Worm (Caenorhabditis elegans) whole organism, L4 larva: ENCODE data around the gene mrck-1.
A peak's percentile ranks its signal among the peaks of the same experiment; 100 is the strongest.

ENCODE experiments used
- D1046.2 ChIP-seq: fragments of 200-800 bp; sonication (Bioruptor generic); IDR thresholded peaks from 2 replicates; pipeline ENCODE4 v1.3.6; 2022; ENCODE audit warnings: missing genetic modification characterization, missing compliant biosample characterization
- F49E8.2 ChIP-seq: sonication (generic microtip); optimal IDR thresholded peaks from 2 replicates; lab custom pipeline; 2016; ENCODE audit warnings: missing compliant biosample characterization, mild to moderate bottlenecking, missing genetic modification characterization, borderline replicate concordance
- T26A8.4 ChIP-seq: fragments of 200-800 bp; sonication (Bioruptor generic); IDR thresholded peaks from 2 replicates; pipeline ENCODE4 v1.3.6; 2022; ENCODE audit warnings: missing genetic modification characterization, missing compliant biosample characterization
- Y105C5A.15 ChIP-seq: fragments of 200-800 bp; sonication (Bioruptor generic); IDR thresholded peaks from 2 replicates; pipeline ENCODE4 v1.3.6; 2022; ENCODE audit warnings: missing genetic modification characterization, missing compliant biosample characterization
- Y75B8A.6 ChIP-seq: fragments of 200-800 bp; sonication (Bioruptor generic); IDR thresholded peaks from 2 replicates; pipeline ENCODE4 v1.3.6; 2022; ENCODE audit warnings: missing genetic modification reagents, missing genetic modification characterization, missing compliant biosample characterization
- aha-1 ChIP-seq: fragments of 150-350 bp; peaks from one replicate; lab custom pipeline; 2014; ENCODE audit warnings: missing biosample characterization, missing genetic modification characterization
- ama-1 ChIP-seq: fragments of 150-350 bp; optimal IDR thresholded peaks from 2 replicates; lab custom pipeline; 2014; ENCODE audit warnings: inconsistent platforms, mixed read lengths
- attf-4 ChIP-seq: sonication (generic microtip); optimal IDR thresholded peaks from 3 replicates; lab custom pipeline; 2017; ENCODE audit warnings: missing biosample characterization, missing genetic modification characterization
- ceh-20 ChIP-seq: fragments of 200-800 bp; sonication (Bioruptor generic); IDR thresholded peaks from 2 replicates; pipeline ENCODE4 v1.3.6; 2022; ENCODE audit warnings: missing genetic modification reagents, missing genetic modification characterization, missing compliant biosample characterization
- ceh-44 ChIP-seq: fragments of 200-800 bp; sonication (Bioruptor generic); IDR thresholded peaks from 2 replicates; pipeline ENCODE4 v1.3.6; 2022; ENCODE audit warnings: missing genetic modification reagents, missing genetic modification characterization, missing compliant biosample characterization
- ces-1 ChIP-seq: fragments of 150-350 bp; sonication (generic microtip); optimal IDR thresholded peaks from 4 replicates; lab custom pipeline; 2014; ENCODE audit warnings: missing biosample characterization, missing genetic modification reagents, missing genetic modification characterization
- ctbp-1 ChIP-seq: fragments of 200-800 bp; sonication (Bioruptor generic); IDR thresholded peaks from 2 replicates; pipeline ENCODE4 v1.3.6; 2022; ENCODE audit warnings: missing genetic modification reagents, missing genetic modification characterization, missing compliant biosample characterization
- daf-16 ChIP-seq, 3 experiments: sonication (generic microtip); optimal IDR thresholded peaks; 2 replicates each; lab custom pipeline; 2016 to 2017; ENCODE audit warnings: missing genetic modification characterization in 3 of 3, missing genetic modification reagents in 3 of 3, mild to moderate bottlenecking in 2 of 3, missing compliant biosample characterization in 2 of 3, missing biosample characterization in 1 of 3, moderate library complexity in 1 of 3
- dmd-6 ChIP-seq: fragments of 200-800 bp; sonication (Bioruptor generic); IDR thresholded peaks from 2 replicates; pipeline ENCODE4 v1.3.6; 2022; ENCODE audit warnings: missing genetic modification reagents, missing genetic modification characterization, missing compliant biosample characterization
- dmd-8 ChIP-seq: fragments of 200-800 bp; sonication (Bioruptor generic); IDR thresholded peaks from 2 replicates; pipeline ENCODE4 v1.3.6; 2022; ENCODE audit warnings: missing genetic modification characterization, missing compliant biosample characterization
- egl-27 ChIP-seq: sonication (generic microtip); optimal IDR thresholded peaks from 3 replicates; lab custom pipeline; 2017; ENCODE audit warnings: missing biosample characterization, missing genetic modification reagents, missing genetic modification characterization
- hlh-11 ChIP-seq: fragments of 200-800 bp; sonication (Bioruptor generic); optimal IDR thresholded peaks from 2 replicates; lab custom pipeline; 2018; ENCODE audit warnings: mild to moderate bottlenecking, missing genetic modification characterization, missing compliant biosample characterization
- hlh-30 ChIP-seq: sonication (generic microtip); optimal IDR thresholded peaks from 2 replicates; lab custom pipeline; 2017; ENCODE audit warnings: antibody characterized with exemption, mild to moderate bottlenecking, missing genetic modification characterization, missing compliant biosample characterization; ENCODE audit not compliant: insufficient read depth
- jun-1 ChIP-seq: fragments of 150-350 bp; optimal IDR thresholded peaks from 2 replicates; lab custom pipeline; 2014; ENCODE audit warnings: missing biosample characterization, missing genetic modification reagents, missing genetic modification characterization
- lin-13 ChIP-seq: fragments of 150-350 bp; optimal IDR thresholded peaks from 2 replicates; lab custom pipeline; 2014; ENCODE audit warnings: missing biosample characterization, missing genetic modification reagents, missing genetic modification characterization
- lin-38 ChIP-seq: fragments of 200-800 bp; sonication (Bioruptor generic); IDR thresholded peaks from 2 replicates; pipeline ENCODE4 v1.3.6; 2022; ENCODE audit warnings: missing genetic modification reagents, missing genetic modification characterization, missing compliant biosample characterization
- lsy-2 ChIP-seq, 2 experiments: fragments of 150-350 bp in 1 of 2; sonication (generic microtip) in 1 of 2; optimal IDR thresholded peaks; 2 replicates each; lab custom pipeline; 2014 to 2017; ENCODE audit warnings: missing biosample characterization in 2 of 2, missing genetic modification characterization in 2 of 2
- mdt-29 ChIP-seq: fragments of 200-800 bp; sonication (Bioruptor generic); IDR thresholded peaks from 2 replicates; pipeline ENCODE4 v1.3.6; 2022; ENCODE audit warnings: missing genetic modification reagents, missing genetic modification characterization, missing compliant biosample characterization
- mep-1 ChIP-seq: fragments of 150-350 bp; sonication (generic microtip); optimal IDR thresholded peaks from 3 replicates; lab custom pipeline; 2014; ENCODE audit warnings: missing biosample characterization, missing genetic modification characterization
- mxl-3 ChIP-seq: fragments of 200-800 bp; sonication (Bioruptor generic); optimal IDR thresholded peaks from 2 replicates; lab custom pipeline; 2018; ENCODE audit warnings: mild to moderate bottlenecking, missing genetic modification characterization, missing compliant biosample characterization
- nhr-102 ChIP-seq: sonication (generic microtip); optimal IDR thresholded peaks from 2 replicates; lab custom pipeline; 2016; ENCODE audit warnings: mild to moderate bottlenecking, missing genetic modification characterization, moderate library complexity, missing compliant biosample characterization
- nhr-11 ChIP-seq: fragments of 150-350 bp; optimal IDR thresholded peaks from 2 replicates; lab custom pipeline; 2014; ENCODE audit warnings: missing biosample characterization, missing genetic modification characterization
- nhr-48 ChIP-seq: sonication (generic microtip); optimal IDR thresholded peaks from 2 replicates; lab custom pipeline; 2016; ENCODE audit warnings: mild to moderate bottlenecking, missing genetic modification characterization, missing compliant biosample characterization
- nhr-76 ChIP-seq: fragments of 150-350 bp; optimal IDR thresholded peaks from 2 replicates; lab custom pipeline; 2014; ENCODE audit warnings: missing biosample characterization, missing genetic modification characterization
- pqm-1 ChIP-seq: sonication (generic microtip); optimal IDR thresholded peaks from 2 replicates; lab custom pipeline; 2017; ENCODE audit warnings: missing biosample characterization, missing genetic modification characterization
- rbr-2 ChIP-seq: sonication (generic microtip); optimal IDR thresholded peaks from 2 replicates; lab custom pipeline; 2016; ENCODE audit warnings: missing genotype, missing genetic modification characterization, missing compliant biosample characterization
- saeg-2 ChIP-seq: fragments of 200-800 bp; sonication (Bioruptor generic); IDR thresholded peaks from 2 replicates; pipeline ENCODE4 v1.3.6; 2022; ENCODE audit warnings: missing genetic modification reagents, missing genetic modification characterization, missing compliant biosample characterization
- snpc-4 ChIP-seq: fragments of 150-350 bp; optimal IDR thresholded peaks from 2 replicates; lab custom pipeline; 2014; ENCODE audit warnings: missing biosample characterization, missing genetic modification characterization
- spr-1 ChIP-seq: sonication (generic microtip); optimal IDR thresholded peaks from 2 replicates; lab custom pipeline; 2016; ENCODE audit warnings: mild to moderate bottlenecking, missing genetic modification characterization, missing compliant biosample characterization
- spr-3 ChIP-seq: fragments of 200-800 bp; sonication (Bioruptor generic); optimal IDR thresholded peaks from 2 replicates; lab custom pipeline; 2018; ENCODE audit warnings: mild to moderate bottlenecking, missing genetic modification characterization, missing compliant biosample characterization
- unc-130 ChIP-seq: sonication (generic microtip); optimal IDR thresholded peaks from 2 replicates; lab custom pipeline; 2016; ENCODE audit warnings: missing genetic modification reagents, missing genetic modification characterization, missing compliant biosample characterization
- zfp-2 ChIP-seq: sonication (generic microtip); optimal IDR thresholded peaks from 2 replicates; lab custom pipeline; 2016; ENCODE audit warnings: mild to moderate bottlenecking, missing genetic modification characterization, missing compliant biosample characterization
- zfp-3 ChIP-seq: fragments of 200-800 bp; sonication (Bioruptor generic); conservative IDR thresholded peaks from 2 replicates; pipeline ENCODE4 v1.3.6; 2022; ENCODE audit warnings: missing genetic modification reagents, missing genetic modification characterization, missing compliant biosample characterization
- zip-2 ChIP-seq: fragments of 150-350 bp; optimal IDR thresholded peaks from 2 replicates; lab custom pipeline; 2014; ENCODE audit warnings: missing biosample characterization, missing genetic modification characterization

mrck-1 gene

ce11 chrV:6291301-6291700 is 24.2 kb upstream of the mrck-1 start (continued):
- no peak for TF ChIP-seq zfp-3 (GFP tag; lab: Robert Waterston, UW)
- no peak for TF ChIP-seq lin-13
- no peak for TF ChIP-seq mep-1
- TF ChIP-seq lin-38 (GFP tag; lab: Robert Waterston, UW), result no peak
- TF ChIP-seq hlh-11, result no peak
- TF ChIP-seq nhr-11, result no peak
- TF ChIP-seq daf-16 (GFP tag; optimal IDR thresholded peaks at IDR 0.05; lab: Kevin White, UChicago), result no peak
- peak; percentile 65 for TF ChIP-seq daf-16 (tag; optimal IDR thresholded peaks at IDR 0.05; lab: Kevin White, UChicago)
- no peak for TF ChIP-seq nhr-48 (tag; lab: Kevin White, UChicago)
- no peak for TF ChIP-seq snpc-4 (tag; lab: Kevin White, UChicago)
- no peak for TF ChIP-seq hlh-30
- no peak for TF ChIP-seq zip-2 (tag; lab: Kevin White, UChicago)
- no peak for TF ChIP-seq lsy-2 (tag; optimal IDR thresholded peaks at IDR 0.05; lab: Kevin White, UChicago)
- TF ChIP-seq dmd-6 (GFP tag; lab: Robert Waterston, UW), result peak; percentile 30; the same call in 1 of the 2 replicates
- TF ChIP-seq unc-130 (GFP tag; lab: Kevin White, UChicago), result no peak
- TF ChIP-seq ama-1, result no peak

DNA sequence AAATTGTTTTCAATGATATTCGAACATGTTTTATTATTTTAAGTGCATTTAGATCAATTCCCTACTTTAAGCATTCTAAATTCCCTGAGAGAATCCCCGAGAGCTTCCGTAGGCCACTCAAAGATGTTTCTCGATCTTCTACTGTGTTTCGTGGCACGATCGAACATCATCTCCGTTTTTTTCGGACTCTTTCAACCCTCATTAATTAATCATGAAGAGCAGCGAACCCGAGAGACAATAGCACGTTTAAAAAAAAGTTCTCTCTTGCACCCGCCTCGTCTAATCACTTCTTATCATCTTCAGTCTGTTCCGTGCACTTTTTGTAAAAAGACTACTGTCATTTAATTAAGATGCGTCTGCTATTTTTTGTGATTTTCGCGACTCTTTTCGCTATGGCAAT is 21.5 kb upstream of the mrck-1 start, which contains the start of gene K12B6.11:
Gene K12B6.11, plus strand, starts transcription at position 301 of the 400 bp plus-strand sequence.
- TF ChIP-seq dmd-6 (GFP tag; lab: Robert Waterston, UW), result peak; percentile 25; the same call in 1 of the 2 replicates
- TF ChIP-seq nhr-102 (tag; lab: Kevin White, UChicago), result no peak
- TF ChIP-seq nhr-76 (tag; lab: Kevin White, UChicago), result no peak
- no peak for TF ChIP-seq ceh-44 (GFP tag; lab: Robert Waterston, UW)

DNA sequence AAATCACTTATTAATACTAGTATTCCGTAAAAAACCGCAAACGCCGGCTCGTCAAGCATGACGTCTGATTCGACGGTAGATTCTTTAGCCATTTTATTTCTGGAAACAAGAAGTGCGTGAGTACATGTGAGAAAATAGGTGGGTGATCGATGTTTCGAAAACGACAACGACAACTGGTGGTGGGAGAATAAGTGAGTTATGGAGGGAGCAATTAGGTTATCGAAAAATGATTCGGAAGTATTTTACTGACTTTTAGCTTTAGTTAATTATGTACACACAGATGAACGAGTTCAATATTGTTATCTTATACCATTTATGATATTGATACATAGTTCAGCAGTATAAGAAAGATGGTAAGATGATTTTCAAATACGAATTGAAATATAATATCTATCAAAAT is 19.3 kb upstream of the mrck-1 start, which contains the start of gene srn-1:
Gene srn-1, minus strand, starts transcription at position 101 of the 400 bp plus-strand sequence.
- TF ChIP-seq dmd-8 (GFP tag; lab: Robert Waterston, UW) (no peak), attf-4 (tag; lab: Kevin White, UChicago) (no peak), Y105C5A.15 (no peak), ctbp-1 (GFP tag; lab: Robert Waterston, UW) (no peak), rbr-2 (tag; lab: Kevin White, UChicago) (no peak)
- TF ChIP-seq, all 104 proteins: peak for 0

ce11 chrV:6281175-6281574 is 14.1 kb upstream of the mrck-1 start, which contains the start of the genes K12B6.4 and spe-49:
Gene K12B6.4 (minus strand): TSS chrV:6281275.
Gene spe-49 (plus strand): TSS chrV:6281359.
- TF ChIP-seq aha-1 (tag; lab: Kevin White, UChicago) (peak; percentile 38), ces-1 (GFP tag; lab: Kevin White, UChicago) (no peak)
- TF ChIP-seq, all 104 proteins: peak for 1

DNA sequence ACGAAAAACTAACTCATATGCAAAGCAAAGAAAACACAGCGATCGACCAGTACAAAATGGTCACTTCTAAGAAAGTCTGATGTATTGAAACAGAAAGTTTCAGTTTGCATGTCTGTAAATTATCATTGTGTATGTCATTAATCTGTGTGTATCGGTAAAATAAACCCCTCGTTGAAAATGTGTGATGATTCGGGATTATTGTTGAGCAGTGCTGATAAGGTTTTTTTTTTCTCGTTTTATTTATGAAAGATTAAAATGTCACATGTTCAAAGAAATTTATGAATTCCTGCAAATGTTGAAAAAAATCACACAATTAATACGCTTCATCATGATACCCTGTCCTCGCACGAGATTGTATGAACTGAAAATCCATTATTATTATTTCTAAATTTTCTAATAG is 13.0 kb upstream of the mrck-1 start:
- TF ChIP-seq dmd-6 (GFP tag; lab: Robert Waterston, UW) (peak; percentile 32; the same call in 1 of the 2 replicates), ceh-20 (GFP tag; lab: Robert Waterston, UW) (no peak), pqm-1 (peak; percentile 4)

DNA sequence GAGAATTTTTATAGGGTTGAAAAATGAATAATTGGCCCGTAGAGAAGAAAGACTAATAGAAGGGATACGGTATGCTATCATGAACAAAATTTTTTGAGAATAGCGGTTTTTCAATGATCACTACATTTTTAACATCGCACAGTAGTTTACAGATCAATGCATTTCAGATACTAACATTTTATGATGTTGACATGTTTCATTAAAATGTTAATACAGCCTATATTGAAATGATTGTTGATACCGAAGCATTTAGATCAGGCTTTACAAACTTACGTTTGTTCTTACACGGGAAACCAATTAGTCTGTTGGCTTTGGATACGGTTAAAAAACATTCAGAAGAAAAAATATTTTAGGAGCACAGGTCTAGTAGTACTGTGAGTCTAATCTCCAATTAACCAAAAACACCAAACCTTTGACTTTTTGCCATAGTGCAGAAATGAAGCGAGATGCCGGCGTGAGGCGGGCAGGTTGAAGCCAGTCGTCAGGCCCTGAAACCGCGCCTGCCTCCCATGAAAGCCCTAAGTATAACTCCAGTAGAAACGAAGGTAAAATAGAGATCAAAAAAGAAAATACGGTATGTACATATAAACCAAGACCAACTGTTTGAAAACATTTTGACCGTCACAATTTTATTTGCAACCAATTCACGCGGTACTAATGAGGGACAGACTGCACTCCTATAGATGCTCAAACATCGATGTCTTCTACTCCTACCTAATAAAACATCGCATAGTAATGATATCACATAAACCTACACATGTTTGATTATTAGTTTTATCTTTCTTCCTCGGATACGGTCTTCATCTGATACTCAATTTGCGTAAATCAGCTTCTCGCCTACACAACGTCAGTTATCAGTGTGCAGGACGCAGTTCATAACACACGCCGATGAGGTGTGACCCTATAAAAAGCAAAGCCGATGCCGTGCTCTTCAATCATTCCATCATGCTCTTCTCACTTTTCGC is 11.3 kb upstream of the mrck-1 start, which contains the start of gene fil-2:
Gene fil-2, plus strand, starts transcription at position 915 of the 965 bp plus-strand sequence.
- TF ChIP-seq D1046.2 (GFP tag; lab: Robert Waterston, UW) (peak; percentile 56; the same call in 1 of the 2 replicates), pqm-1 (peak; percentile 14), spr-1 (tag; lab: Kevin White, UChicago) (no peak), lin-13 (no peak), mdt-29 (GFP tag; lab: Robert Waterston, UW) (no peak), F49E8.2 (tag; lab: Kevin White, UChicago) (no peak), Y75B8A.6 (GFP tag; lab: Robert Waterston, UW) (peak; percentile 67; the same call in 1 of the 2 replicates), mxl-3 (GFP tag; lab: Kevin White, UChicago) (no peak), jun-1 (tag; lab: Kevin White, UChicago) (no peak), T26A8.4 (GFP tag; lab: Robert Waterston, UW) (peak; percentile 74), zfp-2 (tag; lab: Kevin White, UChicago) (no peak), lin-38 (GFP tag; lab: Robert Waterston, UW) (no peak), saeg-2 (no peak), ctbp-1 (GFP tag; lab: Robert Waterston, UW) (no peak), egl-27 (tag; lab: Kevin White, UChicago) (no peak), spr-3 (GFP tag; lab: Kevin White, UChicago) (no peak), dmd-6 (GFP tag; lab: Robert Waterston, UW) (peak; percentile 41; the same call in 1 of the 2 replicates), hlh-11 (no peak), hlh-30 (peak; percentile 5)
